Worm (Caenorhabditis elegans): ENCODE data around the gene Y32G9A.12.

DNA sequence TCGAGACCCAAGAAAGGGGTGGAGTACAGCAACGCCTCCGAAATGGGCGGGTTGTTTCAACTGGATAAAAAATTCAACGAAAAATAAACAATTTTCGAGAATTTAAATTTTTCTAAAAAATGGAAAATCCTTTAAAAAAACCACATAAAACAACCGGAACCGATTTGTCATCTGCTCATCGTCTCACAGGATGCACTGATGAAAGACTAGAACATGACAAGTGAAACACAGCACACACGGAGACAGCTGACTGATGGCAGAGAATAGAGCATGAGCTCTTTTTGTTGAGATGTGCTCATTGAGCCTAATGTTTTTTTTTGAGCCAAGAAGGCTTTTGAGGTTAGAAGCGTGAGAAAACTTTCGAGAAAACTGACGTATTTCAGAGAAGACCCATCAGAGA, 30.0 kb downstream of the Y32G9A.12 start:
- TF ChIP-seq klf-2 (GFP tag; conservative IDR thresholded peaks at IDR 0.05) (no peak), ztf-29 (GFP tag; IDR thresholded peaks at IDR 0.05) (no peak), tab-1 (GFP tag; IDR thresholded peaks at IDR 0.05) (no peak), ref-1 (GFP tag; conservative IDR thresholded peaks at IDR 0.05) (no peak), flt-1 (GFP tag; IDR thresholded peaks at IDR 0.05) (no peak), ztf-23 (GFP tag; IDR thresholded peaks at IDR 0.05) (no peak), med-1 (GFP tag; optimal IDR thresholded peaks at IDR 0.05; ENCODE audit: insufficient read depth) (no peak), cog-1 (tag; optimal IDR thresholded peaks at IDR 0.05) (no peak), T22C8.4 (GFP tag; IDR thresholded peaks at IDR 0.05) (no peak)
